Worm (Caenorhabditis elegans) whole organism, L4 larva: ENCODE data around the gene npr-40.

ENCODE experiments used
- D1046.2 ChIP-seq: fragments of 200-800 bp; sonication (Bioruptor generic); IDR thresholded peaks from 2 replicates; pipeline ENCODE4 v1.3.6; 2022; ENCODE audit warnings: missing genetic modification characterization, missing compliant biosample characterization
- F26F4.8 ChIP-seq: fragments of 200-800 bp; sonication (Bioruptor generic); conservative IDR thresholded peaks from 2 replicates; pipeline ENCODE4 v1.3.6; 2022; ENCODE audit warnings: missing genetic modification characterization, missing compliant biosample characterization
- F37D6.2 ChIP-seq: sonication (generic microtip); optimal IDR thresholded peaks from 2 replicates; lab custom pipeline; 2016; ENCODE audit warnings: mild to moderate bottlenecking, missing genetic modification characterization, missing compliant biosample characterization
- R02D3.7 ChIP-seq: fragments of 150-350 bp; sonication (generic microtip); optimal IDR thresholded peaks from 3 replicates; lab custom pipeline; 2014; ENCODE audit warnings: missing biosample characterization, missing genetic modification characterization
- T20F7.1 ChIP-seq: fragments of 200-800 bp; sonication (Bioruptor generic); optimal IDR thresholded peaks from 2 replicates; lab custom pipeline; 2018; ENCODE audit warnings: mild to moderate bottlenecking, missing genetic modification characterization, missing compliant biosample characterization
- T26A8.4 ChIP-seq: fragments of 200-800 bp; sonication (Bioruptor generic); IDR thresholded peaks from 2 replicates; pipeline ENCODE4 v1.3.6; 2022; ENCODE audit warnings: missing genetic modification characterization, missing compliant biosample characterization
- Y48G9A.11 ChIP-seq: fragments of 200-800 bp; sonication (Bioruptor generic); IDR thresholded peaks from 2 replicates; pipeline ENCODE4 v1.3.6; 2022; ENCODE audit warnings: missing genetic modification reagents, missing genetic modification characterization, missing compliant biosample characterization
- aha-1 ChIP-seq: fragments of 150-350 bp; peaks from one replicate; lab custom pipeline; 2014; ENCODE audit warnings: missing biosample characterization, missing genetic modification characterization
- ceh-20 ChIP-seq: fragments of 200-800 bp; sonication (Bioruptor generic); IDR thresholded peaks from 2 replicates; pipeline ENCODE4 v1.3.6; 2022; ENCODE audit warnings: missing genetic modification reagents, missing genetic modification characterization, missing compliant biosample characterization
- ceh-44 ChIP-seq: fragments of 200-800 bp; sonication (Bioruptor generic); IDR thresholded peaks from 2 replicates; pipeline ENCODE4 v1.3.6; 2022; ENCODE audit warnings: missing genetic modification reagents, missing genetic modification characterization, missing compliant biosample characterization
- ceh-82 ChIP-seq: sonication (generic microtip); optimal IDR thresholded peaks from 2 replicates; lab custom pipeline; 2017; ENCODE audit warnings: missing biosample characterization, missing genetic modification characterization
- ces-1 ChIP-seq: fragments of 150-350 bp; sonication (generic microtip); optimal IDR thresholded peaks from 4 replicates; lab custom pipeline; 2014; ENCODE audit warnings: missing biosample characterization, missing genetic modification reagents, missing genetic modification characterization
- daf-16 ChIP-seq, 3 experiments: sonication (generic microtip); optimal IDR thresholded peaks; 2 replicates each; lab custom pipeline; 2016 to 2017; ENCODE audit warnings: missing genetic modification characterization in 3 of 3, missing genetic modification reagents in 3 of 3, mild to moderate bottlenecking in 2 of 3, missing compliant biosample characterization in 2 of 3, missing biosample characterization in 1 of 3, moderate library complexity in 1 of 3
- daf-19 ChIP-seq: fragments of 200-800 bp; sonication (Bioruptor generic); conservative IDR thresholded peaks from 2 replicates; pipeline ENCODE4 v1.3.6; 2022; ENCODE audit warnings: missing genetic modification characterization, missing compliant biosample characterization
- daf-8 ChIP-seq: fragments of 200-800 bp; sonication (Bioruptor generic); IDR thresholded peaks from 2 replicates; pipeline ENCODE4 v1.3.6; 2022; ENCODE audit warnings: missing genetic modification characterization, missing compliant biosample characterization
- dpl-1 ChIP-seq: fragments of 150-350 bp; optimal IDR thresholded peaks from 2 replicates; lab custom pipeline; 2014; ENCODE audit warnings: missing biosample characterization, missing genetic modification reagents, missing genetic modification characterization
- dve-1 ChIP-seq: sonication (generic microtip); optimal IDR thresholded peaks from 2 replicates; lab custom pipeline; 2017; ENCODE audit warnings: antibody characterized with exemption, mild to moderate bottlenecking, missing genetic modification characterization, missing compliant biosample characterization; ENCODE audit not compliant: insufficient read depth
- fkh-10 ChIP-seq: fragments of 150-350 bp; optimal IDR thresholded peaks from 2 replicates; lab custom pipeline; 2014; ENCODE audit warnings: missing biosample characterization, missing genetic modification reagents, missing genetic modification characterization
- gei-8 ChIP-seq: fragments of 200-800 bp; sonication (Bioruptor generic); optimal IDR thresholded peaks from 2 replicates; lab custom pipeline; 2018; ENCODE audit warnings: mild to moderate bottlenecking, missing genetic modification characterization, missing compliant biosample characterization
- hlh-11 ChIP-seq: fragments of 200-800 bp; sonication (Bioruptor generic); optimal IDR thresholded peaks from 2 replicates; lab custom pipeline; 2018; ENCODE audit warnings: mild to moderate bottlenecking, missing genetic modification characterization, missing compliant biosample characterization
- lin-13 ChIP-seq: fragments of 150-350 bp; optimal IDR thresholded peaks from 2 replicates; lab custom pipeline; 2014; ENCODE audit warnings: missing biosample characterization, missing genetic modification reagents, missing genetic modification characterization
- lin-15B ChIP-seq: fragments of 150-350 bp; sonication (generic microtip); optimal IDR thresholded peaks from 3 replicates; lab custom pipeline; 2014; ENCODE audit warnings: missing biosample characterization, missing genetic modification characterization
- lin-39 ChIP-seq: fragments of 150-350 bp; optimal IDR thresholded peaks from 2 replicates; lab custom pipeline; 2014; ENCODE audit warnings: missing biosample characterization, missing genetic modification reagents, missing genetic modification characterization
- madf-5 ChIP-seq, 2 experiments: fragments of 200-800 bp; sonication (Bioruptor generic); IDR thresholded peaks; 2 replicates each; pipeline ENCODE4 v1.3.6; 2022; ENCODE audit warnings: missing compliant biosample characterization in 2 of 2, missing genetic modification characterization in 2 of 2
- mxl-3 ChIP-seq: fragments of 200-800 bp; sonication (Bioruptor generic); optimal IDR thresholded peaks from 2 replicates; lab custom pipeline; 2018; ENCODE audit warnings: mild to moderate bottlenecking, missing genetic modification characterization, missing compliant biosample characterization
- nhr-10 ChIP-seq: fragments of 150-350 bp; optimal IDR thresholded peaks from 2 replicates; lab custom pipeline; 2014; ENCODE audit warnings: missing biosample characterization, missing genetic modification characterization
- nhr-237 ChIP-seq: sonication (generic microtip); optimal IDR thresholded peaks from 2 replicates; lab custom pipeline; 2017; ENCODE audit warnings: missing biosample characterization, missing genetic modification characterization
- nhr-76 ChIP-seq: fragments of 150-350 bp; optimal IDR thresholded peaks from 2 replicates; lab custom pipeline; 2014; ENCODE audit warnings: missing biosample characterization, missing genetic modification characterization
- pha-4 ChIP-seq, 2 experiments: fragments of 150-350 bp in 1 of 2; fragments of 200-800 bp in 1 of 2; sonication (Bioruptor generic) in 1 of 2; IDR thresholded peaks in 1 of 2; optimal IDR thresholded peaks in 1 of 2; 2 replicates each; pipeline versions ENCODE4 v1.3.6 to Lab custom; 2014 to 2022; ENCODE audit warnings: missing genetic modification characterization in 2 of 2, missing genetic modification reagents in 2 of 2, missing biosample characterization in 1 of 2, missing compliant biosample characterization in 1 of 2
- saeg-2 ChIP-seq: fragments of 200-800 bp; sonication (Bioruptor generic); IDR thresholded peaks from 2 replicates; pipeline ENCODE4 v1.3.6; 2022; ENCODE audit warnings: missing genetic modification reagents, missing genetic modification characterization, missing compliant biosample characterization
- set-16 ChIP-seq: fragments of 200-800 bp; sonication (Bioruptor generic); IDR thresholded peaks from 2 replicates; pipeline ENCODE4 v1.3.6; 2022; ENCODE audit warnings: missing genetic modification reagents, missing genetic modification characterization, missing compliant biosample characterization
- snpc-1.2 ChIP-seq: fragments of 200-800 bp; sonication (Bioruptor generic); IDR thresholded peaks from 2 replicates; pipeline ENCODE4 v1.3.6; 2022; ENCODE audit warnings: missing genetic modification reagents, missing genetic modification characterization, missing compliant biosample characterization
- unc-39 ChIP-seq: sonication (generic microtip); optimal IDR thresholded peaks from 2 replicates; lab custom pipeline; 2017; ENCODE audit warnings: missing biosample characterization, missing genetic modification characterization
- unc-62 ChIP-seq, 3 experiments: fragments of 150-350 bp in 1 of 3; sonication (generic microtip); optimal IDR thresholded peaks in 2 of 3; peaks in 1 of 3; 1 replicate in 1 of 3; 2 replicates in 2 of 3; lab custom pipeline; 2014 to 2017; ENCODE audit warnings: missing biosample characterization in 3 of 3, missing genetic modification characterization in 3 of 3, missing genetic modification reagents in 3 of 3, missing genotype in 1 of 3
- zag-1 ChIP-seq: fragments of 150-350 bp; optimal IDR thresholded peaks from 2 replicates; lab custom pipeline; 2014; ENCODE audit warnings: missing biosample characterization, missing genetic modification characterization
- zip-11 ChIP-seq: fragments of 200-800 bp; sonication (Bioruptor generic); IDR thresholded peaks from 2 replicates; pipeline ENCODE4 v1.3.6; 2022; ENCODE audit warnings: missing genetic modification characterization, missing compliant biosample characterization
- ztf-7 ChIP-seq: fragments of 150-350 bp; optimal IDR thresholded peaks from 2 replicates; lab custom pipeline; 2014; ENCODE audit warnings: missing biosample characterization, missing genetic modification characterization

The npr-40 gene

DNA sequence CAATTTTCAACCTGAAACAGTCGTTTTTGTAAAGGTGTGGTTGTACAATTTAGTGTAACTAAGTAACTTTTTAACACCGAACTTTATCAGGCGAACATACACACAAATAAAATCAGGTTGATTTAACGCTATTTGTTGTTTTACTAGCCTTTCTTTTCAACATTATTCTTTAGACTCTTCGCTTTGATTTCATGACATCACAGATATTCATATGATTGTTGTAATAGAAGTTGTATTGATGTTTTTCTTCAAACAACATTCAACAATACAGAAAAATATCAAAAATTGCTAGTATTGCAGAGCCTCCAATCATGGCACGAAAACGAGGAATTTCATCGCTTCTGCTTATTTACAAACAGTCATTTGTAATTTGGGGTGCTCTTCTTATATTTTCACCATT, 23.8 kb upstream of the npr-40 start, which contains the start of gene nac-1:
Gene nac-1, plus strand, starts transcription at position 301 of the 400 bp plus-strand sequence.
- TF ChIP-seq R02D3.7 (tag; lab: Kevin White, UChicago) = no peak
- TF ChIP-seq saeg-2 (GFP tag; lab: Robert Waterston, UW) = no peak
- TF ChIP-seq T20F7.1 (GFP tag; lab: Kevin White, UChicago) = no peak
- no peak for TF ChIP-seq dve-1
- no peak for TF ChIP-seq set-16 (GFP tag; lab: Robert Waterston, UW)
- TF ChIP-seq pha-4 (GFP tag; IDR thresholded peaks at IDR 0.05; lab: Robert Waterston, UW) = no peak
- TF ChIP-seq pha-4 (tag; optimal IDR thresholded peaks at IDR 0.05; lab: Kevin White, UChicago) = no peak
- no peak for TF ChIP-seq ztf-7 (tag; lab: Kevin White, UChicago)
- TF ChIP-seq F26F4.8 (GFP tag; lab: Robert Waterston, UW) = no peak
- no peak for TF ChIP-seq nhr-76
- no peak for TF ChIP-seq unc-62 (GFP tag; optimal IDR thresholded peaks at IDR 0.05 in 1 of 2; lab: Kevin White, UChicago)
- TF ChIP-seq unc-62 (tag; optimal IDR thresholded peaks at IDR 0.05; lab: Kevin White, UChicago) = no peak
- no peak for TF ChIP-seq ces-1 (GFP tag; lab: Kevin White, UChicago)
- TF ChIP-seq snpc-1.2 = no peak
- no peak for TF ChIP-seq Y48G9A.11 (GFP tag; lab: Robert Waterston, UW)
- TF ChIP-seq zag-1 (tag; lab: Kevin White, UChicago) = no peak
- TF ChIP-seq, all 104 proteins: peak for 0

DNA sequence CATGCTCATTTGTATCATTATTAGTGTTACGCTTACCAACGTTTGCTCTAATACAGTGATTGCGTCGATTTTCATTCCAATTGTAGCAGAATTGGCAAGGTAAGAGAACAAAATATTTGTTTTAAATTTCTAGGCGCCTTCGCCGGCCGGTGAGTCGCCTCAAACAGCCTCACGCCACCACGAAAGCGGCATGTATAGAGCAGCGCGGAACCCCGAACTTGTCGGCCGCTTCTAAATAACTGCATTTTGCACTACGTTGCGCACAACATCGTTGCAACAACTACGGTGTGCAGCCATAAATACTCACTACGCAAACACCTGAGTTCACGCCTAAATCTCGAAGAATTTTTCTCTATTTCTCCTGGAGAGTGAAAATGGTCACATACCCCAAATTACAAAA, 21.4 kb upstream of the npr-40 start:
- no peak for TF ChIP-seq daf-16 (GFP tag; optimal IDR thresholded peaks at IDR 0.05; lab: Kevin White, UChicago)
- no peak for TF ChIP-seq daf-16 (tag; optimal IDR thresholded peaks at IDR 0.05; lab: Kevin White, UChicago)
- no peak for TF ChIP-seq nhr-237 (tag; lab: Kevin White, UChicago)
- peak; percentile 59 for TF ChIP-seq aha-1
- no peak for TF ChIP-seq dpl-1
- TF ChIP-seq lin-39 (tag; lab: Kevin White, UChicago) = no peak
- no peak for TF ChIP-seq lin-15B (tag; lab: Kevin White, UChicago)
- no peak for TF ChIP-seq daf-19 (GFP tag; lab: Robert Waterston, UW)
- 0 out of 2 replicates have a peak, but pooled peaks have one; percentile 31 for TF ChIP-seq snpc-1.2
- TF ChIP-seq, all 104 proteins: peak for 2

- TF ChIP-seq ceh-44 (GFP tag; lab: Robert Waterston, UW) = no peak
- TF ChIP-seq D1046.2 = no peak
- TF ChIP-seq gei-8 (GFP tag; lab: Kevin White, UChicago) = no peak
- no peak for TF ChIP-seq ceh-82 (tag; lab: Kevin White, UChicago)
- TF ChIP-seq lin-13 (GFP tag; lab: Kevin White, UChicago) = no peak
- TF ChIP-seq fkh-10 (GFP tag; lab: Kevin White, UChicago) = no peak
Measured at ce11 chrX:14898205-14898604, 20.4 kb upstream of the npr-40 start, which contains the start of gene lips-8. TSS of gene lips-8 (plus strand) at chrX:14898505.

ce11 chrX:14900487-14900886, 18.2 kb upstream of the npr-40 start:
- TF ChIP-seq R02D3.7 (tag; lab: Kevin White, UChicago) (no peak), mxl-3 (GFP tag; lab: Kevin White, UChicago) (peak; percentile 40)

DNA sequence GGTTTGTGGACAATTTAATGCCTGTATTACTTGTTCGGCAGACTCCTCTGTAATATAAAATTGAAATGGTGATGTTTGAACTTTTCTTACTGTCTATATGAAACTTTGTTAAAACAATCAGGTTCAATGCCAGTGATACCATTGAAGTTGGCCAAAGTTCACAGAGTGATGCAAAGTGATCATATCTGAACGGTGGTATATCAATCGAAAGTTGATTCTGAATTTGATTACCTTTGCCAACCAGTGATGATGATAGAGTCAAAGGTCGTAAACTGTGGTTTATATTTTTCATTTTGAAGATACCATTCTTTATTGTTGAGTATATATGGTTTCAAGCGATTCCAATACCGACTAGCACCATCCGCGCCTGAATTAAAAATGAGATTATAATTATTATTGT, 15.2 kb upstream of the npr-40 start:
- peak in 1 of 2 experiments; percentile 56 for TF ChIP-seq unc-62 (GFP tag; optimal IDR thresholded peaks at IDR 0.05 in 1 of 2; lab: Kevin White, UChicago)
- TF ChIP-seq unc-62 (tag; optimal IDR thresholded peaks at IDR 0.05; lab: Kevin White, UChicago) = no peak
- no peak for TF ChIP-seq nhr-10 (tag; lab: Kevin White, UChicago)
- TF ChIP-seq, all 104 proteins: peak for 1

ce11 chrX:14905161-14905560, 13.5 kb upstream of the npr-40 start, which contains the start of gene hex-5:
TSS of gene hex-5 (minus strand) at chrX:14905261.
- peak; percentile 23 for TF ChIP-seq aha-1
- no peak for TF ChIP-seq lin-39 (tag; lab: Kevin White, UChicago)
- no peak for TF ChIP-seq hlh-11 (tag; lab: Kevin White, UChicago)
- TF ChIP-seq daf-8 (GFP tag; lab: Robert Waterston, UW) = no peak
- TF ChIP-seq lin-15B (tag; lab: Kevin White, UChicago) = no peak
- TF ChIP-seq F37D6.2 = no peak
- no peak for TF ChIP-seq unc-39
- no peak for TF ChIP-seq madf-5 (GFP tag; IDR thresholded peaks at IDR 0.05; lab: Robert Waterston, UW)
- no peak for TF ChIP-seq zip-11
- peak in 1 of 2 experiments; percentile 40 for TF ChIP-seq unc-62 (GFP tag; optimal IDR thresholded peaks at IDR 0.05 in 1 of 2; lab: Kevin White, UChicago)
- TF ChIP-seq unc-62 (tag; optimal IDR thresholded peaks at IDR 0.05; lab: Kevin White, UChicago) = no peak
- no peak for TF ChIP-seq T26A8.4 (GFP tag; lab: Robert Waterston, UW)
- TF ChIP-seq ceh-20 (GFP tag; lab: Robert Waterston, UW) = no peak
- TF ChIP-seq, all 104 proteins: peak for 2
